Worm (Caenorhabditis elegans) whole organism, L4/young adult: ENCODE measurements around the gene C16C4.18.
"Not testable (repeated sequence)": the region's sequence is repeated elsewhere in the genome, so short reads cannot be mapped to it uniquely, and the experiment has no call there.

ENCODE experiments used
- W03F9.2 ChIP-seq: fragments of 150-350 bp; optimal IDR thresholded peaks from 2 replicates; lab custom pipeline; 2014; ENCODE audit warnings: missing biosample characterization, missing genetic modification characterization
- dao-5 ChIP-seq: sonication (generic microtip); optimal IDR thresholded peaks from 2 replicates; lab custom pipeline; 2016; ENCODE audit warnings: missing genotype, missing genetic modification characterization, moderate library complexity, missing compliant biosample characterization
- him-1 ChIP-seq: sonication (generic microtip); optimal IDR thresholded peaks from 2 replicates; lab custom pipeline; 2016; ENCODE audit warnings: missing genotype, missing genetic modification reagents, missing genetic modification characterization, missing compliant biosample characterization

Gene C16C4.18

DNA sequence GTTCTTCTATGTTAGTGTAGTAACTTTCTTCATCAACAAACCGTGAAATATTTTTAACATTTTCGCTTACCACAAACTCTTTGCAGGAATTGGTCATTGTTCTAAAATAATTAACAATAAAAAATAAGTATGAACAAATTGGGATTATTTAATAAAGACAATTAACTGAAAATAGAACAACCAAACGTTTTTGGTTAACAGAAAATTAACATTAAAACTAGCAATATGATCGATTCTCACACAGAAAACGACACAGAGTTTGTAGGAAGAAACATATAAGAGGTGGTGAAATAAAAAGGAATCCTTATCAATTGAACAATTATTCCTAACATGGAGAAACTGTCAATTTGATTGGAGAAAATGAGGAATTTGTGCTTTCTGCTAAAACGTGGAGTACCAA lies 17.5 kb upstream of the C16C4.18 start, which contains the start of gene math-16:
TSS of gene math-16 (minus strand) at position 101 of the 400 bp plus-strand sequence.
- TF ChIP-seq him-1 (tag; lab: Kevin White, UChicago) (no peak), W03F9.2 (tag; lab: Kevin White, UChicago) (no peak), dao-5 (tag; lab: Kevin White, UChicago) (no peak)

DNA sequence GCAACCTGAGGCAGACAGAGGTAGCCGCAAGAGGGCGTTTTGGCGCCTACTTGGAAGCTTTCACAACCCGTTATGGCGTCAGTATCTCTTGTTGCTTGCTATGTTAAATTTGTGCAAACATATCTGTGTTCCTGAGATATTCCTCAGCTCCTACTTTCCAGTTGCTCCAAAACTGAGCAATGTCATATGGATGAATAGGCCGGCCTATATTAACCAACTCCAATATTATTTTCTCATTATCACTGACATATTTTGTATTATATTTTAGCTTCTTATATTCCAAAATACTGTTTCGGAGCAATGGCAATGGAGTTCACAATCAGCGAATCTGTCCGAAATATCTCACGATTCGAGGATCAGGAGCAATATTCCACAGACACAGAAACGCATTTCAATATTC lies 14.5 kb upstream of the C16C4.18 start, which contains the start of gene math-13:
TSS of gene math-13 (plus strand) at position 301 of the 400 bp plus-strand sequence.
- no peak for TF ChIP-seq dao-5 (tag; lab: Kevin White, UChicago)
- no peak for TF ChIP-seq him-1 (tag; lab: Kevin White, UChicago)
- no peak for TF ChIP-seq W03F9.2 (tag; lab: Kevin White, UChicago)

- TF ChIP-seq dao-5 (tag; lab: Kevin White, UChicago) (no peak), W03F9.2 (tag; lab: Kevin White, UChicago) (no peak), him-1 (tag; lab: Kevin White, UChicago) (no peak)
These were observed 9.9 kb upstream of the C16C4.18 start, which contains the start of gene math-10 for ce11 chrII:1870875-1871592. Gene math-10, plus strand, starts transcription at chrII:1871542.

DNA sequence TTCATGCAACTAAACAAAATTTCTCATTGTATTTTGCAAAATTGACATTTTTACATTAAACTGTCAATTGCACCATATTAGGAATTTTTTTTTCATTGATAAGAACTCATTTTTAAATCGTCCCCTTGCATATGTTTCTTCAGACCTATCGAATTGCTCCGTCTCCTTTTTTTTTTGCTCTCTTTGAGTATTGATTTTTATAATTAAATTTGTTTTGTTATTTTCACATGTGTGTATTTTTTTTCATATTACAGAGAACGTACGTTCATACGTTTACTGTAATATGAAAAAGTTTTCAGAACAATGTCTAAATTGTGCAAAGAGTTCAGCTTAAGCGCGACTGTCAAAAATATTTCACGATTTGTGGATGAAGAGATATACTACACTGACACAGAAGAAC lies 8.0 kb upstream of the C16C4.18 start, which contains the start of gene math-14:
TSS of gene math-14 (plus strand) at position 301 of the 400 bp plus-strand sequence.
- no peak for TF ChIP-seq W03F9.2 (tag; lab: Kevin White, UChicago)
- TF ChIP-seq dao-5 (tag; lab: Kevin White, UChicago), result no peak
- TF ChIP-seq him-1 (tag; lab: Kevin White, UChicago), result no peak

DNA sequence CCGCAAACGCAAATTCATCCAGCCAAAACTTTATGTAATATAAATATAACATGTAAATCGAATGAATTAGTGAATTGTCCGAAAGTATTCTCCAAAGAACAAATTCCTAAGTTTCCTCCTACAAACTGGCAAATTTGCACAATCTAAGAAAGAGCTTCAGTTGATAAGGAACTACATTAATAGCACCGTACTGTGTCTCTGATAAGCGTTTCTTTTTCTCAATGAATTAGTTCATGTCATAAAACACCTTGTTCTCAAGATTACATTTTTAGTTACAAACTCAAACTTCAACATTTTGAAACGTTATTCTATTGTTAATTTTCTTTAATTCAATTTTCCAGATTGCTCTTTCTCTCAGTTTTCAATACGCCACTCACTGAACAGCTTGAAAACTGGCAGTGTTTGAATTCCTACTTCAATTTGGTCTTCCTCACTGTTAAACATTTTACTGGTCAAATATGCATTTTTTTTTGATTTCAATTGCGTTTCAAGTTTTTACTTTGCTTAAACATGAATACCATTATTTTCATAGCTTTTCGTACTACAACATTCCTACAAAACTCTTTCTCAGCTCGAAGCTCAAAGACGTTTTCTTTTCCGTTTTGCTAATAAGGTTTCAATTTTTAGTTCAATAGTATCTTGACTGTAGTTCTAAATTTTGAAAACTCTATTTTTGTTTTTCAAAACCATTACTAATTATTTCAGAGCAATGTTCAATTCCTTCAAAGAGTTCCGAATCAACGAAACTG lies 4.7 kb upstream of the C16C4.18 start, which contains the start of gene math-15:
TSS of gene math-15 (plus strand) at position 699 of the 749 bp plus-strand sequence.
- TF ChIP-seq W03F9.2 (tag; lab: Kevin White, UChicago) (no peak), dao-5 (tag; lab: Kevin White, UChicago) (no peak), him-1 (tag; lab: Kevin White, UChicago) (no peak)

DNA sequence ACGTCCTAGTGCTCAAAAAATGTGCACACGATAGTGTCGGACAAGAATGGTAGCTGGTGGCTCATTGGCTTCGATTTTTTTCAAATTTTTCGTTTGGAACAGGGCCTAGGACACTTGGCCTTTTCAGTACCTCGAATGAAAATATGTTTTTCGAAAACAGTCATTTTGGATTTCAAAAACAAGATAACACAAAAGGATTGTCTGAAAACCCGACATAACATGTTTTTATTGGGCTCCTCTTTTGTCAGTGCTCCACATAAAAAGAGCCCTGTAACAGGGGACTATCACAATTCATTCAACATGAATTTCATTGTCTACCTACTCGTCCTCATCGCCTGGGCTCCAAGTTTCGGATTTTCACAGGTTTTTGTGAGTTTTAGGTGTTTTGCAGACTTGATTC lies 3.1 kb upstream of the C16C4.18 start, which contains the start of gene C16C4.17:
TSS of gene C16C4.17 (plus strand) at position 301 of the 400 bp plus-strand sequence.
- TF ChIP-seq W03F9.2 (tag; lab: Kevin White, UChicago) (no peak), him-1 (tag; lab: Kevin White, UChicago) (no peak), dao-5 (tag; lab: Kevin White, UChicago) (no peak)

ce11 chrII:1862334-1862733 lies 1.2 kb upstream of the C16C4.18 start, which contains the start of gene fbxb-98:
Gene fbxb-98, plus strand, starts transcription at chrII:1862634.
- TF ChIP-seq dao-5, W03F9.2, him-1 (tag; lab: Kevin White, UChicago): not testable (repeated sequence)

DNA sequence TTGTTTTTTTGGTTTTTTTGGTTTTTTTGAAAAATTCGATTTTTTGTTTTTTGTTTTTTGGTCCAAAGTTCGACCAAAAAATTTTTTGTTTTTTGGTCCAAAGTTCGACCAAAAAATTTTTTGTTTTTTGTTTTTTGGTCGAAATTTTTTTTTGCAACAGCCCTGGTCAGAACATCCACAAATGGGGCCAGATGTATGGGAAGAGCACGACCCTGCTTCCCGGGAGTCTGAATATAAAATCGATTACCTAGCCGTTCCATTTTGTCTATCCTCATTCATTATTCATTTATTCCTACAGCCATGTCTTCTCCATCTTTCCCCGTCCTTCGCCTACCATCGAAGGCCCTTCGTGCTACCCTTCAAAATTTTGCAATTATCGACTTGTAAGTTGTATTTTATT lies 7.0 kb downstream of the C16C4.18 start, which contains the start of gene fbxb-95:
TSS of gene fbxb-95 (plus strand) at position 301 of the 400 bp plus-strand sequence.
- not testable (repeated sequence) for TF ChIP-seq W03F9.2, dao-5, him-1 (tag; lab: Kevin White, UChicago)

ce11 chrII:1852503-1852902 lies 8.6 kb downstream of the C16C4.18 start, which contains the start of gene C52E2.2:
Gene C52E2.2, plus strand, starts transcription at chrII:1852803.
- TF ChIP-seq W03F9.2 (tag; lab: Kevin White, UChicago) (no peak), him-1 (tag; lab: Kevin White, UChicago) (no peak), dao-5 (tag; lab: Kevin White, UChicago) (no peak)

DNA sequence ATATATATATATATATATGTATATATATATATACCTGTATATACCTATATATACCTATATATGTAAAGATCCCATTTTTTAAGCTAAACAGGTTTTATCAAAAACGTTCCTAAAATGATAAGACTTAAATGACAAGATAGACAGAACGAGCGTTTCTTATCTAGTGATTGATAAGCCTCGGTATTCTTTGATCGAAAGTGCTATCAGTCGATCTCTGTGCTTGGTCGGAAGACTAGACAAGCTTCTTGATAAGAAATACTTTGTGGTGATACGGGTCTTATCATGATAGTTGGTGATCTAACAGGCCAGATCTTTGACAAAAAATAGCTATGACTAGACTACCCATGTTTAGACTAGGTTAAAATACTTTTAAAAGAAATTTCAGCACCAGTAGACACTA lies 9.4 kb downstream of the C16C4.18 start:
- TF ChIP-seq him-1 (tag; lab: Kevin White, UChicago), result no peak
- TF ChIP-seq dao-5 (tag; lab: Kevin White, UChicago), result no peak
- TF ChIP-seq W03F9.2 (tag; lab: Kevin White, UChicago), result no peak

ce11 chrII:1850840-1851294 lies 10.3 kb downstream of the C16C4.18 start, which contains the start of gene C52E2.3:
Gene C52E2.3, plus strand, starts transcription at chrII:1851244.
- TF ChIP-seq W03F9.2 (tag; lab: Kevin White, UChicago), result no peak
- TF ChIP-seq him-1 (tag; lab: Kevin White, UChicago), result no peak
- no peak for TF ChIP-seq dao-5 (tag; lab: Kevin White, UChicago)

DNA sequence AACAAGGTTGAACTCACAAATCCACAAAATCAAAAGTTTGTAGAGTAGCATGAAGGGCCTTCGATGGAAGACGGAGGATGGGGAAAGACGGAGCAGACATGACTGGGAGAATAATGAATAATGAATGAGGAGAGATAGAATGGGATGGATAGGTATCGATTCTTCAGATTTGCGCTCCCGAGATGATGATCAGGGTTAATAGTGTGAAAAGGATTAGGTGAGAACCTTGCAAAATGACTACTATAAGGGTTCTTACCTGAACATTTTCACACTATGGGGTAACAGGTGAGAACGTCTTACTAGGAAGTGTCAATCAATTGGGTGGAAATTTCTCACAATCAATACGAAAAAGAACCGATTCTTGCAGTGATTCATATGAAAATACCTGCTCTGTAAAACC lies 10.8 kb downstream of the C16C4.18 start, which contains the start of gene fbxb-96:
TSS of gene fbxb-96 (minus strand) at position 101 of the 400 bp plus-strand sequence.
- TF ChIP-seq him-1 (tag; lab: Kevin White, UChicago) (no peak), dao-5 (tag; lab: Kevin White, UChicago) (no peak), W03F9.2 (tag; lab: Kevin White, UChicago) (no peak)
